Worm (Caenorhabditis elegans) whole organism, late embryonic: Measurements from ENCODE around the gene C54D10.3.

Experiments
- K09A11.1 ChIP-seq: sonication (generic microtip); optimal IDR thresholded peaks from 2 replicates; lab custom pipeline; 2017; ENCODE audit warnings: antibody characterized with exemption, mild to moderate bottlenecking, missing genetic modification characterization, missing compliant biosample characterization; ENCODE audit not compliant: insufficient read depth
- ceh-2 ChIP-seq: sonication (generic microtip); optimal IDR thresholded peaks from 2 replicates; lab custom pipeline; 2016; ENCODE audit warnings: missing genotype, missing genetic modification characterization, missing compliant biosample characterization
- ceh-9 ChIP-seq: sonication (generic microtip); optimal IDR thresholded peaks from 2 replicates; lab custom pipeline; 2016; ENCODE audit warnings: mild to moderate bottlenecking, missing genetic modification characterization, inconsistent platforms, missing compliant biosample characterization
- hlh-13 ChIP-seq: fragments of 200-800 bp; sonication (Bioruptor generic); optimal IDR thresholded peaks from 2 replicates; lab custom pipeline; 2018; ENCODE audit warnings: mild to moderate bottlenecking, missing genetic modification characterization, missing compliant biosample characterization
- lin-11 ChIP-seq: fragments of 200-800 bp; sonication (Bioruptor generic); optimal IDR thresholded peaks from 2 replicates; lab custom pipeline; 2018; ENCODE audit warnings: mild to moderate bottlenecking, missing genetic modification characterization, missing compliant biosample characterization
- madf-2 ChIP-seq: sonication (generic microtip); optimal IDR thresholded peaks from 2 replicates; lab custom pipeline; 2017; ENCODE audit warnings: missing genetic modification characterization, missing compliant biosample characterization
- pqm-1 ChIP-seq: sonication (generic microtip); optimal IDR thresholded peaks from 2 replicates; lab custom pipeline; 2016; ENCODE audit warnings: missing genetic modification characterization, missing compliant biosample characterization
- sox-4 ChIP-seq: sonication (generic microtip); optimal IDR thresholded peaks from 2 replicates; lab custom pipeline; 2017; ENCODE audit warnings: mild to moderate bottlenecking, missing genetic modification characterization, inconsistent platforms, missing compliant biosample characterization
- unc-55 ChIP-seq: sonication (generic microtip); optimal IDR thresholded peaks from 2 replicates; lab custom pipeline; 2017; ENCODE audit warnings: missing biosample characterization, missing genetic modification reagents, missing genetic modification characterization
- zip-5 ChIP-seq: sonication (generic microtip); optimal IDR thresholded peaks from 2 replicates; lab custom pipeline; 2016; ENCODE audit warnings: missing genetic modification characterization, missing compliant biosample characterization
- ztf-16 ChIP-seq: sonication (generic microtip); optimal IDR thresholded peaks from 2 replicates; lab custom pipeline; 2017; ENCODE audit warnings: missing genetic modification characterization, missing compliant biosample characterization

DNA sequence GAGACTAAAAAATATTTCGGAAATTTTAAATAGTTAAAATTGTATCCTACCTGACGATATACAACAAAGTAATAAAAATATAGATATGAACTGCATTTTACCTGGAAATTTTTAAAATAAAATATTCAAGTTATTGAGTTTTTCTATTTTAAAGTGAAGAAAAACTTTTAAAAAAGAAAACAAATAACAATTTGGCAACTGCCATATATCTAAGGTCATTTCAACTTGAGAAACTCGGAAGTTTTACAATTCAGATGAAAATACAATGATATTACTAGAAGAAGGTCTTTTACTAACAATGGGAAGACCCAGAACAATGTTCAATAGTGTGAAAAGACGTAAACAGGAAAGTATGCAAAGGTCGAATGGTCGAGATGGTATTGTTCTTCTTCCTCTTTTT lies 31.5 kb downstream of the C54D10.3 start, which contains the start of gene C54D10.10:
- TF ChIP-seq ztf-16 (no peak), hlh-13 (GFP tag; lab: Kevin White, UChicago) (no peak), pqm-1 (tag; lab: Kevin White, UChicago) (no peak), madf-2 (tag; lab: Kevin White, UChicago) (no peak), lin-11 (tag; lab: Kevin White, UChicago) (no peak), unc-55 (GFP tag; lab: Kevin White, UChicago) (no peak), ceh-9 (tag; lab: Kevin White, UChicago) (no peak), ceh-2 (no peak), sox-4 (tag; lab: Kevin White, UChicago) (no peak), zip-5 (tag; lab: Kevin White, UChicago) (no peak), K09A11.1 (no peak)
